Worm (Caenorhabditis elegans): Measurements from ENCODE around the gene snt-3.

DNA sequence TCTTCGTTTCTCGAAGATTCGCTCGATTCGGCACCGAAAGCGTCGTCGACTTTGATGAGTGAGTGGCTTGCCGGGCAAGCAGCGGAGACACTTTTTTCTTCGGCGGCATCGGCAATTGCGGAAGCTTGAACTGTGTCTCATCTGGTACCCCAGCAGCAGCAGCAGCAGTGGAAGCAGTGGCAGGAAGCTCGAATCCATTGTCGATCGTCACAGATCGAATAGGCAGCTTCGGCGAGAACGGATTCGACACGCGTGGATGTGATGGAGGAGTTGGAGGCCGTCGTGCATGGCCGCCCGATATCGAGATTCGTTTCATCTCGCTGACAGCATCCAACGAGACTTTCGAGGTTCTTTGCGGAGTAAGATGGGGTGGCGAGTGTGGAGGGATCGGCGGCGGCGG, 4.2 kb upstream of the snt-3 start:
- no peak for TF ChIP-seq tbx-37 (GFP tag; conservative IDR thresholded peaks at IDR 0.05)
- no peak for TF ChIP-seq scrt-1 (GFP tag; IDR thresholded peaks at IDR 0.05)
- no peak for TF ChIP-seq ets-7 (tag; optimal IDR thresholded peaks at IDR 0.05)
- no peak for TF ChIP-seq aly-1 (tag; optimal IDR thresholded peaks at IDR 0.05)
- no peak for TF ChIP-seq F13C5.2 (tag; optimal IDR thresholded peaks at IDR 0.05)
- TF ChIP-seq ama-1 (optimal IDR thresholded peaks at IDR 0.05) = no peak
- TF ChIP-seq pes-1 (GFP tag; IDR thresholded peaks at IDR 0.05) = no peak
- TF ChIP-seq ceh-13 (GFP tag; optimal IDR thresholded peaks at IDR 0.05) = no peak
- TF ChIP-seq hmg-4 (GFP tag; optimal IDR thresholded peaks at IDR 0.05) = no peak
- TF ChIP-seq B0310.2 (tag; optimal IDR thresholded peaks at IDR 0.05) = no peak
- TF ChIP-seq hmbx-1 (tag; optimal IDR thresholded peaks at IDR 0.05) = no peak
